Fruit fly (Drosophila melanogaster): Measurements from ENCODE around the gene Mp.

- TF ChIP-seq N (GFP tag; optimal IDR thresholded peaks at IDR 0.05) (no peak), Myc (optimal IDR thresholded peaks at IDR 0.05) (no peak), dmrt93B (GFP tag; optimal IDR thresholded peaks at IDR 0.05) (no peak), HLH106 (tag; optimal IDR thresholded peaks at IDR 0.05) (no peak), brk (GFP tag; optimal IDR thresholded peaks at IDR 0.05) (no peak), lola (GFP tag; optimal IDR thresholded peaks at IDR 0.05) (no peak), br (GFP tag; optimal IDR thresholded peaks at IDR 0.05) (no peak), dsf (GFP tag; optimal IDR thresholded peaks at IDR 0.05; ENCODE audit: borderline replicate concordance) (no peak), usp (GFP tag; optimal IDR thresholded peaks at IDR 0.05) (no peak)
These were observed 39.2 kb downstream of the Mp start for dm6 chr3L:7037843-7038242.
